Fruit fly (Drosophila melanogaster): Measurements from ENCODE around the gene CG10097.

The CG10097 gene

DNA sequence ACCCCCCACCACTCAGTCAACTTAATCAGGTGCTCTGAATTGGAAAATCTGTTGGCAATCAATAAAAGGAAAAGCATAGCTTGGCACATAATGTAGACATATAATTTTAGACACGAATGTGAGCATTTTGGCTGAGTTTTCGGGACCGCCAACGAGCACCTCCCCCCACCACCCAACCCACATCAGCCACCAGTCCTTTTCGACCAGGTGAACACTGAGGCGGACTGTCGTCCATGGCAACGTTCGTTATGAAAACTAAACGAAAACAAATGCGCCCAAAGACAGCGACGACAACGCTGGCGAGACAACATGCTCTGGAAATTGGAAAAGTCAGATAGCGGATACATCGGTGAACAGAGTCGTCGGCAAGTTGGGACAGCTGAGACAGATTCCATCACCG is 12.7 kb downstream of the CG10097 start, which contains the start of gene GstD11:
Gene GstD11 (plus strand): TSS at position 301 of the 400 bp plus-strand sequence.
- no peak for TF ChIP-seq noc (tag; optimal IDR thresholded peaks at IDR 0.05)

DNA sequence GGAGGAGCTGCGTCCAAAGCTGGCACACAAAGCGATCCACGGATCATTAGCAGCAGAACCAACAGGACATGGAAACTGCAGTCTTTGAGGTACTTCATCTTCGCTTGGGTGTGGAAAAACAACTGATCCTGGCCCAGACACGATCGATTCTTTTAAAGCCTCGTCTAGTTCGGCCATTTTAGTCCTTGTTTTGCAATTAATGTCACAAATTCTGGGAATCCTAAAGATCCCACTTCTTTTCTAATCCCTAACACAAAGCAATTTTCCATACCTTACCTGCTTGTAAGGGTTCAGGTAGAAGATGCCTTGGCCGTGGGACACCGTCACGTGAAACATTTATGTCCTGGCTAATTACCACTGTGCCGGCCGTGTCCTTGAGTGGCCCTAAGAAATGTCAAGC is 13.2 kb downstream of the CG10097 start, which contains the start of gene CG10035:
Gene CG10035 (minus strand): TSS at position 129 of the 400 bp plus-strand sequence.
- no peak for TF ChIP-seq noc (tag; optimal IDR thresholded peaks at IDR 0.05)

DNA sequence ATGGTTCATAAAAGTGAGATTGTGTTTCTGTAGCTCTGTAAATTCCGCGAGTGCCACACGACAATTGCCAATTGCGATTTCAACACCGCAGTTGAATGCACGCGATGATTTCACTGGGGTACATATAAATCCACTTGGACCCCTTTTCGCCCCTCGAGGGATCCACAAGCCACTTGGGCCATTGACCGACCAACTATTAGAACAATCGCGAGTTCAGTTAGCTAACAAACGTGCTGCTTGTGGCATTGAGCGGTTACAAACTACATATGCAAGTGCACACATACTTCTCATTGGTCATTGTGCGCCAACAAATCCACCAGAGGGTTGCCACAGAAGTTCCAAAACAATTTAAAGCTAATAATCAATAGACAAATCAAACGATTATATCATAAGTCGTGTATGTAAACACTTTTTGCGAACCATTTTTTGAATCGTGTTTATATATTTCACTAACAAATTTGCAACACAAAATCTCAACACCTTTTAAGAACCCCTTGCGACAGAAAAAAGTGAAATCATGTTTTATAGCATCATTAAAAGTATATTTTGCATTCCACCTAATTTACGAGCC is 14.6 kb downstream of the CG10097 start:
- TF ChIP-seq noc (tag; optimal IDR thresholded peaks at IDR 0.05) = no peak

DNA sequence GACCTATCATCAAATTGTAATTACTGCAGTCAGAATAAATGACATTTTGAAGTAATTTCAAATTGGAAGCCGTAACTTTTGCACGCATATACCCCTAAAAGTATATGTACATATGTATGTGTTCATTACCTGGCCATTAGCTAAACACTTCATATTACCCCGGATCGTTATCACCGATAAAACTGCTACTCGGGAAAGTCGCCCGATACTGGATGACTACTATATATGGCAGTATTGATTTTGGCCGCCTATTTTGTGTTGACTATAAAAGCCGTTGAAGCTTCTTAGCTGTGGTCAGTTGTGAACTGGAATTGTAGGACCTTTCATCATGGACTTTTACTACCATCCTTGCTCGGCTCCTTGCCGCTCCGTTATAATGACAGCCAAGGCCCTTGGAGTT is 16.1 kb downstream of the CG10097 start, which contains the start of gene GstD8:
Gene GstD8 (plus strand): TSS at position 301 of the 400 bp plus-strand sequence.
- no peak for TF ChIP-seq noc (tag; optimal IDR thresholded peaks at IDR 0.05)

dm6 chr3R:12379249-12379648 is 16.5 kb downstream of the CG10097 start:
- TF ChIP-seq noc (tag; optimal IDR thresholded peaks at IDR 0.05) = no peak

- TF ChIP-seq noc (tag; optimal IDR thresholded peaks at IDR 0.05) = no peak
These were observed 17.6 kb downstream of the CG10097 start, which contains the start of gene GstD7 for dm6 chr3R:12378200-12378599. GstD7 (plus strand) TSS chr3R:12378500.

dm6 chr3R:12376828-12377227 is 19.0 kb downstream of the CG10097 start, which contains the start of gene GstD6:
GstD6 (plus strand) TSS chr3R:12377128.
- TF ChIP-seq noc (tag; optimal IDR thresholded peaks at IDR 0.05) = no peak

- TF ChIP-seq noc (tag; optimal IDR thresholded peaks at IDR 0.05) = no peak
These were observed 20.5 kb downstream of the CG10097 start, which contains the start of gene GstD5 for dm6 chr3R:12375258-12375783. GstD5 (plus strand) TSS chr3R:12375733.

DNA sequence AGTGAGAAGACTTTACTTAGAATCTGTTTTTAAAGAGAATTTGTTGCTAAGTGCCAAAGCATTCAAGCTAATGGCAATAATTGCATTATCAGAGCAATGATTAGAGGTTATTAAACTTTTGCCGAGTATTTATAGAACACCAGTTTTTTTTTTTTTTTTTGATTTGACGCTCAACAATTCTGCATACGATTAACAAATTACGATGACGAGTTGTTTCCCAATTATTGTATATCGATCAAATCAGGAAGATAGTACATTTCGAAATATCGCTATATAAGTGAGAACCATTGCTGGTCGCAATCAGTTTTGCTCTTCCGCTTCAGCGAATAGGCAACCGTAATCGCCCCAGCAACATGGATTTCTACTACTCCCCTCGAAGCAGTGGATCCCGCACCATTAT is 22.0 kb downstream of the CG10097 start, which contains the start of gene GstD4:
Gene GstD4 (plus strand): TSS at position 301 of the 400 bp plus-strand sequence.
- no peak for TF ChIP-seq noc (tag; optimal IDR thresholded peaks at IDR 0.05)

DNA sequence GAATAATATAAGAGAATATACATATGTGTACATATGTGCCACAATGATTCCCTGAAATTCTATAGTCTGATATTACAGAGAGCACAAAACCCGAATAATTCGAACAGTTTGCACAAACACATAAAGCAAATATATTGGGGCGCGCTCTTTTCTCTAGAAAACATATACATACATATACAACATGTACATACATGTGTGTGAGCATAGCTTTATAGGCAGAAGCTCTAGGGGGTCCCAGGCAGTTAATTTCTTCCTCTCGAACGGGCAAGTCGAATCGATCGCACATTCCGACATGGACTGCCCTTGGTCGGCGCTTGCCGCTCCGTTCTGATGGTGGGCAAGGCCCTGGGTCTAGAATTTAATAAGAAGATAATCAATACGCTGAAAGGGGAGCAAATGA is 23.0 kb downstream of the CG10097 start, which contains the start of gene GstD3:
Gene GstD3 (plus strand): TSS at position 269 of the 400 bp plus-strand sequence.
- TF ChIP-seq noc (tag; optimal IDR thresholded peaks at IDR 0.05) = no peak

DNA sequence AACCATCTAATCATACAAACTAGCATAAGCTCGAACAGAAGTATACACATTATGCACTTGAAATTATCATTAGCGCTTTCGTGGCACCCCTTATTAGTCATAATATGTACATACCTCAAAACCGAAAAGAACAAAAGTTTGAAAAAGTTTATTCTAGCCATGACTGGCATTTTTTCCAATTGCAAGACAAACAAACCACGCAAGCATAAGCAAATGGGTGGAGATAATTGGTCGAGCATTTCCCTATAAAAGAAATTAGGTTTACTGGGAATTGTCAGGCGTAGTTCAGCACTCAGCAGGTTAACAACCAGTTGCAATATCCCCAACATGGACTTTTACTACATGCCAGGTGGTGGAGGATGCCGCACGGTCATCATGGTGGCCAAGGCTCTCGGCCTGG is 24.1 kb downstream of the CG10097 start, which contains the start of gene GstD2:
Gene GstD2 (plus strand): TSS at position 301 of the 400 bp plus-strand sequence.
- no peak for TF ChIP-seq noc (tag; optimal IDR thresholded peaks at IDR 0.05)

- peak; percentile 42 for TF ChIP-seq noc (tag; optimal IDR thresholded peaks at IDR 0.05)
These were observed 25.2 kb downstream of the CG10097 start for dm6 chr3R:12370643-12370995.

DNA sequence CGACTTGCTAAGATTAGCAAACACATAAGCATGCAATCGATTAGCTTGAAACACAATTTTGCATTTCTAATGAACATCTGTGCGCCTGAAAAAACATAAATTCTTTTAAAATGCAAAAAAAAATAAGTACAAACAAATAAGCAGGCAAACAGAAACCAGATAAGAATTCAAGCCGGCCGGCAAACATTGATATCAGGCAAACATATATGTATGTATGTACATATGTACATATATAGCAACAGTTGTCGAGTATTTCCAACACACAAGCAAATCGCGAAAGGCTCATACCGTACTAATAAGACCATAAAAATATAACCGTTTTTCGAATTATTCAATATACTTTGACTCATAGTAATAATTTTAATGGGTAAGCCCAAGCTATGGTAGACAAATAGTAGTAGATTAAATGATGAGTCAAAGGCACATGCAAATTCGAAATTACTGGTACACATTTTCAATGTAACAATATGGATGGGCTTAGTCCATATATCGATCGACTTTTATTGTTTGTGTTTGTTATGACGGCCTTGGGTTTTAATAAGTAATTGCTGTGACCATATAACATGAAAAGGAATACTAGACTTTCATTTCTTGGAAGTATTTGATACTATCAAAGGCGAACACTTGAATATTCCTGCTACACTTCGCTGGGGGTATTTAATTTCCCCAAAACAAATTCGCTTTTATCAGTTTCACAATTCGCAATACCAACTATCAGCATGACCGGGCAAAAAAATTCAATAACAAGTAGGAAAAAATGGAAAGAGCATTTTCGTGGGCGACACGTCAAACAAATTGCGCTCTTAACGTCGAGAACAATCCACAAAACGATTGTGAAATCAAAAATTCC is 25.8 kb downstream of the CG10097 start:
- no peak for TF ChIP-seq noc (tag; optimal IDR thresholded peaks at IDR 0.05)

dm6 chr3R:12369135-12369792 is 26.5 kb downstream of the CG10097 start, which contains the start of gene GstD1:
GstD1 (minus strand) TSS chr3R:12369268.
- TF ChIP-seq noc (tag; optimal IDR thresholded peaks at IDR 0.05) = peak; percentile 87

dm6 chr3R:12367464-12367863 is 28.3 kb downstream of the CG10097 start, which contains the start of gene GstD9:
GstD9 (minus strand) TSS chr3R:12367564.
- no peak for TF ChIP-seq noc (tag; optimal IDR thresholded peaks at IDR 0.05)

DNA sequence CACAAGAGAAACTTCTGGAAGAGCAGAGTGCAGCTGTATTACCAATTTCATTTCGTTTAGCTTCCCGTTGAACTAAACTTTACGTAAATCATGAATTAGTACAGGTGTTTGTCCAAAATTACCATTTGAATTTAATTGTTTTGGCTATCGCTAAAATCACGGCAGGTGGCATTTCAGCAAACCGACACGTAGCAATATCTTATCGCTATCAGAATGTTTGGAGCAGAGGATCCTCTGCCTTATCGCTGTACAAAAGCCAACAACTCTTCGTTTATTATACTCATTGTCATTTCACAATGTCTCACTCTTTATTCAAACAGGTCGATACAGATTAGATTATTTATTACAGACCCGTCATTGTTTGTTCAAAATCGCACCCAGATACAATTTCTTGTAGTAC is 29.9 kb downstream of the CG10097 start:
- TF ChIP-seq noc (tag; optimal IDR thresholded peaks at IDR 0.05) = no peak

Data from whole organism, larva.